Fruit fly (Drosophila melanogaster) whole organism, prepupa: ENCODE measurements around the gene Fancl.

ENCODE experiments used
- CG11762 ChIP-seq: fragments of 200-800 bp; sonication (Bioruptor generic); optimal IDR thresholded peaks from 3 replicates; lab custom pipeline; 2016; ENCODE audit warnings: missing biosample characterization, missing genetic modification characterization; ENCODE audit not compliant: insufficient read depth
- CG6276 ChIP-seq: fragments of 200-800 bp; sonication (Bioruptor generic); optimal IDR thresholded peaks from 2 replicates; lab custom pipeline; 2017; ENCODE audit warnings: missing biosample characterization, mild to moderate bottlenecking, missing genetic modification characterization
- CG6792 ChIP-seq: fragments of 200-800 bp; sonication (Bioruptor generic); optimal IDR thresholded peaks from 3 replicates; lab custom pipeline; 2016; ENCODE audit warnings: missing biosample characterization, missing genetic modification characterization
- cyc ChIP-seq: fragments of 200-800 bp; sonication (Bioruptor generic); optimal IDR thresholded peaks from 3 replicates; lab custom pipeline; 2016; ENCODE audit warnings: missing biosample characterization, missing genetic modification characterization
- vri ChIP-seq: fragments of 200-800 bp; sonication (Bioruptor generic); optimal IDR thresholded peaks from 3 replicates; lab custom pipeline; 2016; ENCODE audit warnings: missing biosample characterization, mild to moderate bottlenecking, missing genetic modification characterization

DNA sequence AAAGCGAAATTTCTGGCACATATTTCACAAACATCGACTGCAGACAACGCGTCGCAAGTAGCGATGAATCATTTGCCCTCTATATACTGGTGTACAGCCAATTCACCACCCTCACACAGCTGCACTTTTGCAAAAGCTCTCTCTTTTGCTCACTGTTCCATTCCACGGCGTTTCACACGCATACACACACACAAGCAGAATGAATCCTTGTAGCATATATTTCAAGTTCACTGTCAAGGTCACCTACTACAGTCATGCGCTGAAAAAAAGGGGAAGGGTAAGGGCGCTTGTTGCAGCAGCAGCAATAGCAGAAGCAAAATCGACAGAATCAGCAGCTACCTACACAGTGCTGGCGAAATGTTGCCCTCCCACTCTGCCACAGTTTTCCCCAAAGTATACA is 28.0 kb upstream of the Fancl start:
- TF ChIP-seq cyc (GFP tag; lab: Kevin White, UChicago) (no peak), vri (GFP tag; lab: Kevin White, UChicago) (peak; percentile 25), CG11762 (GFP tag; lab: Kevin White, UChicago) (no peak), CG6276 (GFP tag; lab: Kevin White, UChicago) (no peak), CG6792 (no peak)
